Fruit fly (Drosophila melanogaster) whole organism, embryonic: ENCODE data around the gene P58IPK.

ENCODE experiments used
- Antp ChIP-seq: fragments of 200-800 bp; sonication (Bioruptor generic); optimal IDR thresholded peaks from 3 replicates; lab custom pipeline; 2016; ENCODE audit warnings: missing biosample characterization, missing genetic modification characterization
- Atf-2 ChIP-seq: fragments of 200-800 bp; sonication (Bioruptor generic); optimal IDR thresholded peaks from 2 replicates; lab custom pipeline; 2016; ENCODE audit warnings: missing biosample characterization, missing genetic modification characterization
- Bteb2 ChIP-seq: fragments of 200-800 bp; sonication (Bioruptor generic); optimal IDR thresholded peaks from 2 replicates; lab custom pipeline; 2016; ENCODE audit warnings: missing biosample characterization, missing genetic modification characterization
- CG10147 ChIP-seq: fragments of 200-800 bp; sonication (Bioruptor generic); optimal IDR thresholded peaks from 2 replicates; lab custom pipeline; 2019; ENCODE audit warnings: missing biosample characterization, mild to moderate bottlenecking, missing genetic modification characterization, moderate library complexity
- CG10267 ChIP-seq: fragments of 200-800 bp; sonication (Bioruptor generic); optimal IDR thresholded peaks from 2 replicates; lab custom pipeline; 2018; ENCODE audit warnings: missing biosample characterization, mild to moderate bottlenecking, missing genetic modification characterization, moderate library complexity
- CG10979 ChIP-seq: fragments of 200-800 bp; sonication (Bioruptor generic); optimal IDR thresholded peaks from 2 replicates; lab custom pipeline; 2018; ENCODE audit warnings: missing biosample characterization, mild to moderate bottlenecking, missing genetic modification characterization, moderate library complexity
- CG1233 ChIP-seq: fragments of 200-800 bp; sonication (Bioruptor generic); optimal IDR thresholded peaks from 4 replicates; lab custom pipeline; 2018; ENCODE audit warnings: missing biosample characterization, mild to moderate bottlenecking, missing genetic modification characterization
- CG13296 ChIP-seq: fragments of 200-800 bp; sonication (Bioruptor generic); optimal IDR thresholded peaks from 3 replicates; lab custom pipeline; 2018; ENCODE audit warnings: missing biosample characterization, mild to moderate bottlenecking, missing genetic modification characterization
- CG15073 ChIP-seq: fragments of 200-800 bp; sonication (Bioruptor generic); optimal IDR thresholded peaks from 2 replicates; lab custom pipeline; 2016; ENCODE audit warnings: missing biosample characterization, missing genetic modification characterization
- CG15479 ChIP-seq: fragments of 200-800 bp; sonication (Bioruptor generic); optimal IDR thresholded peaks from 3 replicates; lab custom pipeline; 2019; ENCODE audit warnings: missing biosample characterization, mild to moderate bottlenecking, missing genetic modification characterization, moderate library complexity
- CG1647 ChIP-seq: fragments of 200-800 bp; sonication (Bioruptor generic); optimal IDR thresholded peaks from 3 replicates; lab custom pipeline; 2016; ENCODE audit warnings: missing biosample characterization, missing genetic modification characterization
- CG17186 ChIP-seq: fragments of 200-800 bp; sonication (Bioruptor generic); optimal IDR thresholded peaks from 3 replicates; lab custom pipeline; 2017; ENCODE audit warnings: missing biosample characterization, missing genetic modification reagents, missing genetic modification characterization
- CG1792 ChIP-seq: fragments of 200-800 bp; sonication (Bioruptor generic); optimal IDR thresholded peaks from 2 replicates; lab custom pipeline; 2016; ENCODE audit warnings: missing biosample characterization, missing genetic modification characterization
- CG3995 ChIP-seq: fragments of 200-800 bp; sonication (Bioruptor generic); optimal IDR thresholded peaks from 3 replicates; lab custom pipeline; 2016; ENCODE audit warnings: missing biosample characterization, missing genetic modification characterization
- CG6689 ChIP-seq: fragments of 200-800 bp; sonication (Bioruptor generic); IDR thresholded peaks from 2 replicates; pipeline ENCODE4 v1.3.6; 2022; ENCODE audit warnings: missing biosample characterization, missing genetic modification characterization
- CG6854 ChIP-seq: fragments of 200-800 bp; sonication (Bioruptor generic); optimal IDR thresholded peaks from 3 replicates; lab custom pipeline; 2017; ENCODE audit warnings: missing biosample characterization, mild to moderate bottlenecking, missing genetic modification characterization
- CG7963 ChIP-seq: fragments of 200-800 bp; sonication (Bioruptor generic); IDR thresholded peaks from 3 replicates; pipeline ENCODE4 v1.3.6; 2022; ENCODE audit warnings: missing biosample characterization, missing genetic modification characterization; ENCODE audit not compliant: partially characterized antibody
- CG9817 ChIP-seq: fragments of 200-800 bp; sonication (Bioruptor generic); optimal IDR thresholded peaks from 2 replicates; lab custom pipeline; 2018; ENCODE audit warnings: missing biosample characterization, mild to moderate bottlenecking, missing genetic modification characterization, moderate library complexity
- CG9876 ChIP-seq: fragments of 200-800 bp; sonication (Bioruptor generic); optimal IDR thresholded peaks from 2 replicates; lab custom pipeline; 2016; ENCODE audit warnings: missing biosample characterization, missing genetic modification characterization
- CHES-1-like ChIP-seq: fragments of 200-800 bp; sonication (Bioruptor generic); optimal IDR thresholded peaks from 2 replicates; lab custom pipeline; 2016; ENCODE audit warnings: missing biosample characterization, missing genetic modification characterization
- Deaf1 ChIP-seq: fragments of 200-800 bp; optimal IDR thresholded peaks from 3 replicates; lab custom pipeline; 2019; ENCODE audit warnings: missing biosample characterization, mild to moderate bottlenecking, missing genetic modification characterization, moderate library complexity
- Dp ChIP-seq: fragments of 200-800 bp; sonication (Bioruptor generic); optimal IDR thresholded peaks from 2 replicates; lab custom pipeline; 2018; ENCODE audit warnings: missing biosample characterization, mild to moderate bottlenecking, missing genetic modification characterization, moderate library complexity
- E2f2 ChIP-seq: fragments of 200-800 bp; sonication (Bioruptor generic); IDR thresholded peaks from 2 replicates; pipeline ENCODE4 v1.3.6; 2022; ENCODE audit warnings: missing biosample characterization, missing genetic modification characterization
- Hmr ChIP-seq: fragments of 200-800 bp; sonication (Bioruptor generic); optimal IDR thresholded peaks from 3 replicates; lab custom pipeline; 2017; ENCODE audit warnings: mild to moderate bottlenecking, missing biosample characterization, missing genetic modification reagents, missing genetic modification characterization
- Hsf ChIP-seq: fragments of 200-800 bp; sonication (Bioruptor generic); optimal IDR thresholded peaks from 3 replicates; lab custom pipeline; 2016; ENCODE audit warnings: missing biosample characterization, missing genetic modification characterization
- Lim3 ChIP-seq: fragments of 200-800 bp; sonication (Bioruptor generic); IDR thresholded peaks from 2 replicates; pipeline ENCODE4 v1.3.6; 2022; ENCODE audit warnings: missing biosample characterization, missing genetic modification characterization
- Mad ChIP-seq: fragments of 200-800 bp; sonication (Bioruptor generic); optimal IDR thresholded peaks from 2 replicates; lab custom pipeline; 2016; ENCODE audit warnings: missing biosample characterization, missing genetic modification characterization
- Side ChIP-seq: fragments of 200-800 bp; sonication (Bioruptor generic); optimal IDR thresholded peaks from 2 replicates; lab custom pipeline; 2016; ENCODE audit warnings: missing biosample characterization, missing genetic modification characterization
- Spps ChIP-seq: fragments of 200-800 bp; sonication (Bioruptor generic); optimal IDR thresholded peaks from 2 replicates; lab custom pipeline; 2018; ENCODE audit warnings: missing biosample characterization, mild to moderate bottlenecking, missing genetic modification characterization
- Trl ChIP-seq, 3 experiments: fragments of >200 bp in 2 of 3; fragments of 200-800 bp in 1 of 3; sonication (Bioruptor generic) in 1 of 3; optimal IDR thresholded peaks; 2 replicates in 1 of 3; 3 replicates in 2 of 3; lab custom pipeline; 2016 to 2017; ENCODE audit warnings: missing biosample characterization in 1 of 3, missing genetic modification characterization in 1 of 3
- Xrp1 ChIP-seq: fragments of 200-800 bp; sonication (Bioruptor generic); IDR thresholded peaks from 2 replicates; pipeline ENCODE4 v1.3.6; 2022; ENCODE audit warnings: missing biosample characterization, missing genetic modification characterization
- aop ChIP-seq: fragments of 200-800 bp; sonication (Bioruptor generic); IDR thresholded peaks from 2 replicates; pipeline ENCODE4 v1.3.6; 2022; ENCODE audit warnings: missing biosample characterization, missing genetic modification characterization
- crol ChIP-seq: fragments of 200-800 bp; sonication (Bioruptor generic); IDR thresholded peaks from 2 replicates; pipeline ENCODE4 v1.3.6; 2022; ENCODE audit warnings: missing biosample characterization, missing genetic modification characterization
- cwo ChIP-seq: fragments of 200-800 bp; sonication (Bioruptor generic); optimal IDR thresholded peaks from 3 replicates; lab custom pipeline; 2017; ENCODE audit warnings: missing biosample characterization, missing genetic modification characterization, mild to moderate bottlenecking, moderate library complexity, missing genetic modification reagents
- dan ChIP-seq: fragments of 200-800 bp; sonication (Bioruptor generic); IDR thresholded peaks from 2 replicates; pipeline ENCODE4 v1.3.6; 2022; ENCODE audit warnings: missing biosample characterization, missing genetic modification characterization
- dpn ChIP-seq, 2 experiments: fragments of 200-800 bp; sonication (Bioruptor generic); optimal IDR thresholded peaks; 3 replicates each; lab custom pipeline; 2016; ENCODE audit warnings: missing biosample characterization in 2 of 2, missing genetic modification characterization in 2 of 2
- emc ChIP-seq: fragments of 200-800 bp; sonication (Bioruptor generic); optimal IDR thresholded peaks from 2 replicates; lab custom pipeline; 2016; ENCODE audit warnings: missing biosample characterization, missing genetic modification characterization
- fd102C ChIP-seq: fragments of 200-800 bp; sonication (Bioruptor generic); optimal IDR thresholded peaks from 2 replicates; lab custom pipeline; 2018; ENCODE audit warnings: missing biosample characterization, mild to moderate bottlenecking, missing genetic modification characterization, moderate library complexity
- fd64A ChIP-seq: fragments of 200-800 bp; sonication (Bioruptor generic); optimal IDR thresholded peaks from 3 replicates; lab custom pipeline; 2018; ENCODE audit warnings: missing biosample characterization, mild to moderate bottlenecking, missing genetic modification characterization
- jumu ChIP-seq: fragments of 200-800 bp; sonication (Bioruptor generic); optimal IDR thresholded peaks from 3 replicates; lab custom pipeline; 2016; ENCODE audit warnings: missing biosample characterization, missing genetic modification characterization
- lola ChIP-seq, 3 experiments: fragments of >200 bp in 2 of 3; fragments of 200-800 bp in 1 of 3; sonication (Bioruptor generic) in 1 of 3; optimal IDR thresholded peaks; 2 replicates each; lab custom pipeline; 2017 to 2019; ENCODE audit warnings: missing biosample characterization in 3 of 3, missing genetic modification characterization in 3 of 3, mild to moderate bottlenecking in 1 of 3, moderate library complexity in 1 of 3
- phol ChIP-seq: fragments of 200-800 bp; sonication (Bioruptor generic); optimal IDR thresholded peaks from 3 replicates; lab custom pipeline; 2018; ENCODE audit warnings: missing biosample characterization, mild to moderate bottlenecking, missing genetic modification characterization, moderate library complexity
- pnt ChIP-seq: fragments of 200-800 bp; sonication (Bioruptor generic); optimal IDR thresholded peaks from 3 replicates; lab custom pipeline; 2016; ENCODE audit warnings: missing biosample characterization, missing genetic modification characterization
- row ChIP-seq: fragments of 200-800 bp; sonication (Bioruptor generic); IDR thresholded peaks from 3 replicates; pipeline ENCODE4 v1.3.6; 2022; ENCODE audit warnings: missing biosample characterization, missing genetic modification characterization
- slbo ChIP-seq: fragments of 200-800 bp; sonication (Bioruptor generic); IDR thresholded peaks from 2 replicates; pipeline ENCODE4 v1.3.6; 2022; ENCODE audit warnings: missing biosample characterization, missing genetic modification characterization
- sna ChIP-seq: fragments of 200-800 bp; sonication (Bioruptor generic); IDR thresholded peaks from 2 replicates; pipeline ENCODE4 v1.3.6; 2022; ENCODE audit warnings: missing biosample characterization, missing genetic modification characterization; ENCODE audit not compliant: partially characterized antibody
- stwl ChIP-seq: fragments of 200-800 bp; sonication (Bioruptor generic); optimal IDR thresholded peaks from 3 replicates; lab custom pipeline; 2018; ENCODE audit warnings: missing biosample characterization, mild to moderate bottlenecking, missing genetic modification characterization, moderate library complexity
- tin ChIP-seq: fragments of 200-800 bp; sonication (Bioruptor generic); optimal IDR thresholded peaks from 3 replicates; lab custom pipeline; 2016; ENCODE audit warnings: missing biosample characterization, missing genetic modification characterization
- trem ChIP-seq: fragments of 200-800 bp; optimal IDR thresholded peaks from 3 replicates; lab custom pipeline; 2019; ENCODE audit warnings: missing biosample characterization, mild to moderate bottlenecking, missing genetic modification characterization, moderate library complexity
- tx ChIP-seq: fragments of 200-800 bp; sonication (Bioruptor generic); optimal IDR thresholded peaks from 2 replicates; lab custom pipeline; 2016; ENCODE audit warnings: missing biosample characterization, missing genetic modification characterization

Gene P58IPK

DNA sequence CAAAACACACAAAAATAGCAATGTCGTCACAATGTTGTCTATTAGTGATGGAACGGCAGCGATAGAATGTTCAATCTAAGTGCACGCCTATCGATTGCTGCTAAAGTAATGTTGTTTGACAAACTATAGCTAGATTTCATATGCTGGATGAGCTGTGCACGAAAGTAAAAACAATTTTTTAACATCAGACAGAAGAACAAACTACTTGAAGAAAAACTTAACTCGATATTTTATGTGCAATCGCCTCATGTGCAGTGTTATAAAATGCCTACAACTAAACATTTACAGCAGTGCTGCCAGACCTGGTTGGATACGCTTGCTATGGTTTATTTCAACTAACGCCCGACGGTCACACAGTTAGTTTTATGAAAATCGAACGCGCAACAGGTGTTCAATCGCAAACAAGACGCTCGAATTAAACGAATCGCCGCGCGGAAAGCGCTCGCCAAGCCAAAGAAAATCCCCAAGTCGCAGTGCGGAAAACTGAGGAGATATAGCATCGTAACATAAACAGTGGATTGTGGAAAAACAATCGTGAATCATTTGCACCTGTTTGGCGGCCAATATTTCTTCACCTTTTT is 4.3 kb downstream of the P58IPK start, which contains the start of the genes bocks and CG8312 (continued):
- TF ChIP-seq CHES-1-like (GFP tag; lab: Kevin White, UChicago) = peak; percentile 85
- no peak for TF ChIP-seq slbo
- peak; percentile 21 for TF ChIP-seq Deaf1
- TF ChIP-seq Side = peak; percentile 20
- no peak for TF ChIP-seq CG7963 (GFP tag; lab: Robert Waterston, UW)
- TF ChIP-seq row (GFP tag; lab: Robert Waterston, UW) = no peak
- TF ChIP-seq CG10147 (GFP tag; lab: Kevin White, UChicago) = peak; percentile 47
- peak; percentile 83 for TF ChIP-seq CG15479 (GFP tag; lab: Kevin White, UChicago)
- peak; percentile 56 for TF ChIP-seq Bteb2
- peak; percentile 44 for TF ChIP-seq CG1792 (GFP tag; lab: Kevin White, UChicago)
- no peak for TF ChIP-seq aop (GFP tag; lab: Robert Waterston, UW)
- no peak for TF ChIP-seq Lim3
- TF ChIP-seq Hsf (GFP tag; lab: Kevin White, UChicago) = peak; percentile 55
- no peak for TF ChIP-seq fd102C (GFP tag; lab: Kevin White, UChicago)
- peak; percentile 38 for TF ChIP-seq tx
- peak in 1 of 3 experiments; percentile 30 for TF ChIP-seq lola (GFP tag; optimal IDR thresholded peaks at IDR 0.05; lab: Kevin White, UChicago)
- peak; percentile 67 for TF ChIP-seq Dp (GFP tag; lab: Kevin White, UChicago)
- no peak for TF ChIP-seq CG15073 (GFP tag; lab: Kevin White, UChicago)
- peak; percentile 44 for TF ChIP-seq Mad (GFP tag; lab: Kevin White, UChicago)
- peak; percentile 49 to 64 for TF ChIP-seq dpn (GFP tag; optimal IDR thresholded peaks at IDR 0.05; lab: Kevin White, UChicago)
- TF ChIP-seq CG6854 = peak; percentile 1
- TF ChIP-seq CG13296 = peak; percentile 42
- peak; percentile 77 for TF ChIP-seq CG17186
- peak; percentile 23 for TF ChIP-seq cwo (GFP tag; lab: Kevin White, UChicago)
- peak; percentile 40 for TF ChIP-seq CG9876 (GFP tag; lab: Kevin White, UChicago)
- no peak for TF ChIP-seq CG6689 (GFP tag; lab: Robert Waterston, UW)
- TF ChIP-seq pnt (GFP tag; lab: Kevin White, UChicago) = peak; percentile 24
- TF ChIP-seq Atf-2 (GFP tag; lab: Kevin White, UChicago) = peak; percentile 51
- TF ChIP-seq Spps = peak; percentile 29
- TF ChIP-seq trem (tag; lab: Kevin White, UChicago) = peak; percentile 93
- TF ChIP-seq CG10267 (tag; lab: Kevin White, UChicago) = peak; percentile 99
- peak; percentile 58 for TF ChIP-seq jumu (GFP tag; lab: Kevin White, UChicago)
- TF ChIP-seq phol (tag; lab: Kevin White, UChicago) = peak; percentile 80
- TF ChIP-seq emc (GFP tag; lab: Kevin White, UChicago) = no peak
- no peak for TF ChIP-seq fd64A
- no peak for TF ChIP-seq dan
- TF ChIP-seq tin (GFP tag; lab: Kevin White, UChicago) = peak; percentile 58
- TF ChIP-seq CG3995 (GFP tag; lab: Kevin White, UChicago) = peak; percentile 88
- TF ChIP-seq CG1233 (GFP tag; lab: Kevin White, UChicago) = peak; percentile 35
- peak; percentile 4 for TF ChIP-seq CG10979
- no peak for TF ChIP-seq Trl (optimal IDR thresholded peaks at IDR 0.05; lab: Kevin White, UChicago)
- TF ChIP-seq Trl (GFP tag; optimal IDR thresholded peaks at IDR 0.05; lab: Kevin White, UChicago) = peak; percentile 63
- TF ChIP-seq Hmr (GFP tag; lab: Kevin White, UChicago) = peak; percentile 73
- peak; percentile 94 for TF ChIP-seq stwl
- no peak for TF ChIP-seq sna (GFP tag; lab: Robert Waterston, UW)
- TF ChIP-seq E2f2 (GFP tag; lab: Robert Waterston, UW) = no peak
- no peak for TF ChIP-seq Xrp1
- peak; percentile 17 for TF ChIP-seq CG1647 (GFP tag; lab: Kevin White, UChicago)
- peak; percentile 62 for TF ChIP-seq Antp (GFP tag; lab: Kevin White, UChicago)
- no peak for TF ChIP-seq crol
- peak; percentile 29 for TF ChIP-seq CG9817 (tag; lab: Kevin White, UChicago)
